Fruit fly (Drosophila melanogaster): ENCODE data around the gene AP-1gamma.

Gene AP-1gamma

DNA sequence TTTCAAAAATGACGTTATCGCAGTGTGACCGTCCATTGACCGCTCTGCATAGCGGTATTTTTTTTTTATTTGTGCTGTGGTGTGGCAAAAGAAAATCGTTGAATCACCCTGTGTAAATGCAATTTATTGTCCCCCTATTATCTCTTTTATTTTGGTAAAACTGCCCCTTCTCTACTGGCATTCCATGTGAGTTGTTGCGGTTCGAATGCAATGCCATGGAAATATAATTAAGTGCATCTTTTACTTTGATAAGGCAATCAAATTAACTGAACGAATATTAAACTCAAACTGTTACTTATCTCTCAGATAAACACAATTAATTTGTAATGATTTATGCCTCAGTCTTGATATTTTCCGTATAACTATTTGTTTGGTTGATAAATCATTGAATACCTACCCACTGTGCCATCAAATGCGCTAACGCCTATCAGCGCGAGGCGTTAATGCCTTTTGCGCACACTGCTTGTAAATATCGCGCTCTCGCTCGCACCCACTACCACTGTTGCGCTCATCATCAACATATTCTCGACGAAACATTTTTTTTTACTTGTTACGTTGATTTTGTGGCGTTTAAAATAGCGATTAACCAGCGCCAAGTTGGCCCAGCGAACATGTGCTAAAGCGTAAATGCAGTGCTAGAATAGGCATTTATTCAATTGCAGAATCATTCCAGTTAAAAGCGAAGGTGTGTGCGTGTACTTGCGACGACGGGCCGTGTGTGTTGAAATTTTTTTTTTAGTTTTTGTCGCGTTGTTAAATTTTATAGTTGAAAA is 767 bp downstream of the AP-1gamma start (continued):
- TF ChIP-seq lmd (GFP tag; IDR thresholded peaks at IDR 0.05) (peak; percentile 44), oc (tag; optimal IDR thresholded peaks at IDR 0.05) (no peak), D19A (tag; optimal IDR thresholded peaks at IDR 0.05) (no peak), repo (GFP tag; optimal IDR thresholded peaks at IDR 0.05) (no peak), CG18476 (GFP tag; optimal IDR thresholded peaks at IDR 0.05) (peak; percentile 55), CG2875 (GFP tag; optimal IDR thresholded peaks at IDR 0.05) (no peak), CG2678 (tag; optimal IDR thresholded peaks at IDR 0.05) (peak; percentile 63), CG8478 (optimal IDR thresholded peaks at IDR 0.05) (peak; percentile 16), CG17186 (GFP tag; optimal IDR thresholded peaks at IDR 0.05) (peak; percentile 10), Aef1 (GFP tag; IDR thresholded peaks at IDR 0.05) (0 out of 3 replicates have a peak, but pooled peaks have one; percentile 41), CG6765 (GFP tag; optimal IDR thresholded peaks at IDR 0.05) (no peak), CG7271 (tag; optimal IDR thresholded peaks at IDR 0.05) (no peak), fd3F (GFP tag; optimal IDR thresholded peaks at IDR 0.05) (peak; percentile 18), Drgx (GFP tag; IDR thresholded peaks at IDR 0.05) (peak; percentile 53), CG12236 (GFP tag; optimal IDR thresholded peaks at IDR 0.05) (peak; percentile 40), Hr51 (GFP tag; optimal IDR thresholded peaks at IDR 0.05) (peak in 1 of 2 experiments; percentile 59), exex (tag; optimal IDR thresholded peaks at IDR 0.05) (no peak), Atf6 (GFP tag; IDR thresholded peaks at IDR 0.05) (no peak), CG10654 (GFP tag; optimal IDR thresholded peaks at IDR 0.05) (peak; percentile 19), Dref (GFP tag; IDR thresholded peaks at IDR 0.05) (no peak), CG18262 (tag; optimal IDR thresholded peaks at IDR 0.05) (peak; percentile 61), toy (GFP tag; IDR thresholded peaks at IDR 0.05) (no peak), mam (GFP tag; optimal IDR thresholded peaks at IDR 0.05) (peak; percentile 55), vfl (GFP tag; optimal IDR thresholded peaks at IDR 0.05) (no peak), Hmx (GFP tag; optimal IDR thresholded peaks at IDR 0.05) (no peak), MESR4 (GFP tag; optimal IDR thresholded peaks at IDR 0.05) (peak; percentile 55), CG4854 (GFP tag; optimal IDR thresholded peaks at IDR 0.05) (no peak), gsb (GFP tag; IDR thresholded peaks at IDR 0.05) (no peak), CG10979 (tag; optimal IDR thresholded peaks at IDR 0.05) (peak; percentile 44), mld (GFP tag; IDR thresholded peaks at IDR 0.05; ENCODE audit: partially characterized antibody) (no peak), CG3726 (GFP tag; IDR thresholded peaks at IDR 0.05) (no peak), Optix (GFP tag; IDR thresholded peaks at IDR 0.05) (peak; percentile 41; the same call in 1 of the 3 replicates), CG10321 (GFP tag; IDR thresholded peaks at IDR 0.05) (peak; percentile 35; the same call in 1 of the 2 replicates), Dll (GFP tag; IDR thresholded peaks at IDR 0.05; ENCODE audit: partially characterized antibody) (0 out of 4 replicates have a peak, but pooled peaks have one; percentile 28), phol (tag; optimal IDR thresholded peaks at IDR 0.05) (peak; percentile 72), CG1832 (GFP tag; optimal IDR thresholded peaks at IDR 0.05) (peak; percentile 52), gcm2 (GFP tag; optimal IDR thresholded peaks at IDR 0.05) (peak; percentile 9), dysf (GFP tag; IDR thresholded peaks at IDR 0.05) (peak; percentile 60; the same call in 2 of the 3 replicates), al (GFP tag; IDR thresholded peaks at IDR 0.05) (0 out of 2 replicates have a peak, but pooled peaks have one; percentile 24), CG7963 (GFP tag; IDR thresholded peaks at IDR 0.05; ENCODE audit: partially characterized antibody) (no peak), kni (GFP tag; optimal IDR thresholded peaks at IDR 0.05) (no peak), ato (GFP tag; IDR thresholded peaks at IDR 0.05; ENCODE audit: partially characterized antibody) (no peak), CG15269 (tag; optimal IDR thresholded peaks at IDR 0.05) (no peak), CG11398 (GFP tag; optimal IDR thresholded peaks at IDR 0.05) (no peak), CG30403 (GFP tag; optimal IDR thresholded peaks at IDR 0.05) (peak; percentile 72), Xrp1 (GFP tag; IDR thresholded peaks at IDR 0.05) (peak; percentile 38; the same call in 1 of the 2 replicates), Lhr (GFP tag; optimal IDR thresholded peaks at IDR 0.05) (peak; percentile 61), CG2202 (tag; optimal IDR thresholded peaks at IDR 0.05) (no peak), Hsf (GFP tag; optimal IDR thresholded peaks at IDR 0.05) (peak; percentile 69)
